Fruit fly (Drosophila melanogaster): ENCODE data around the gene CG15747.
A peak's percentile ranks its signal among the peaks of the same experiment; 100 is the strongest.

The CG15747 gene

dm6 chrX:13310764-13311163 lies 27.4 kb upstream of the CG15747 start (continued):
- no peak for TF ChIP-seq Dref (GFP tag; IDR thresholded peaks at IDR 0.05)
- no peak for TF ChIP-seq CG4424 (GFP tag; optimal IDR thresholded peaks at IDR 0.05)
- no peak for TF ChIP-seq Optix (GFP tag; IDR thresholded peaks at IDR 0.05)
- no peak for TF ChIP-seq CG17612 (GFP tag; IDR thresholded peaks at IDR 0.05)
- peak; percentile 63 for TF ChIP-seq lab (GFP tag; optimal IDR thresholded peaks at IDR 0.05)
- TF ChIP-seq CG7271 (tag; optimal IDR thresholded peaks at IDR 0.05): no peak
- no peak for TF ChIP-seq Bdp1 (GFP tag; optimal IDR thresholded peaks at IDR 0.05)
- no peak for TF ChIP-seq Hsf (GFP tag; optimal IDR thresholded peaks at IDR 0.05)
- TF ChIP-seq insv (GFP tag; optimal IDR thresholded peaks at IDR 0.05): no peak
- no peak for TF ChIP-seq so (GFP tag; IDR thresholded peaks at IDR 0.05)
- TF ChIP-seq kni (GFP tag; optimal IDR thresholded peaks at IDR 0.05): no peak
- no peak for TF ChIP-seq luna (GFP tag; optimal IDR thresholded peaks at IDR 0.05)
- TF ChIP-seq CG9609 (GFP tag; optimal IDR thresholded peaks at IDR 0.05): no peak
- TF ChIP-seq GATAe (GFP tag; conservative IDR thresholded peaks at IDR 0.05): peak; percentile 84
- no peak for TF ChIP-seq gce (GFP tag; IDR thresholded peaks at IDR 0.05)
- no peak for TF ChIP-seq CG31388 (GFP tag; optimal IDR thresholded peaks at IDR 0.05)
- TF ChIP-seq sc (optimal IDR thresholded peaks at IDR 0.05): no peak
- no peak for TF ChIP-seq sc (GFP tag; optimal IDR thresholded peaks at IDR 0.05)
- 0 out of 3 replicates have a peak, but pooled peaks have one; percentile 40 for TF ChIP-seq ci (GFP tag; IDR thresholded peaks at IDR 0.05)
- peak; percentile 12 for TF ChIP-seq CG17359 (tag; optimal IDR thresholded peaks at IDR 0.05)
- peak; percentile 17 for TF ChIP-seq Hey (tag; optimal IDR thresholded peaks at IDR 0.05)
- no peak for TF ChIP-seq Mes4 (GFP tag; optimal IDR thresholded peaks at IDR 0.05)
- TF ChIP-seq Lhr (GFP tag; optimal IDR thresholded peaks at IDR 0.05): no peak
- TF ChIP-seq ase (GFP tag; IDR thresholded peaks at IDR 0.05): no peak
- TF ChIP-seq CG15696 (tag; optimal IDR thresholded peaks at IDR 0.05): no peak
- TF ChIP-seq Abd-B (GFP tag; optimal IDR thresholded peaks at IDR 0.05): no peak
- TF ChIP-seq Hr3 (GFP tag; optimal IDR thresholded peaks at IDR 0.05): no peak
- no peak for TF ChIP-seq CG30431 (GFP tag; optimal IDR thresholded peaks at IDR 0.05)
- no peak for TF ChIP-seq twi (tag; optimal IDR thresholded peaks at IDR 0.05)
- TF ChIP-seq CG13894 (tag; optimal IDR thresholded peaks at IDR 0.05): peak; percentile 56
- TF ChIP-seq CG7372 (GFP tag; IDR thresholded peaks at IDR 0.05): no peak
- no peak for TF ChIP-seq nerfin-2 (GFP tag; IDR thresholded peaks at IDR 0.05; ENCODE audit: partially characterized antibody)
- TF ChIP-seq CG12942 (GFP tag; optimal IDR thresholded peaks at IDR 0.05): no peak
- no peak for TF ChIP-seq jigr1 (GFP tag; IDR thresholded peaks at IDR 0.05)
- no peak for TF ChIP-seq slp2 (GFP tag; optimal IDR thresholded peaks at IDR 0.05)
- no peak for TF ChIP-seq Fer3 (tag; optimal IDR thresholded peaks at IDR 0.05)
- no peak for TF ChIP-seq H2.0 (GFP tag; IDR thresholded peaks at IDR 0.05)
- TF ChIP-seq Hr51 (GFP tag; optimal IDR thresholded peaks at IDR 0.05): no peak
- TF ChIP-seq CG18599 (GFP tag; optimal IDR thresholded peaks at IDR 0.05): peak; percentile 35
- TF ChIP-seq nerfin-1 (tag; optimal IDR thresholded peaks at IDR 0.05): no peak
- no peak for TF ChIP-seq CG9817 (tag; optimal IDR thresholded peaks at IDR 0.05)
- no peak for TF ChIP-seq nom (GFP tag; optimal IDR thresholded peaks at IDR 0.05)
- no peak for TF ChIP-seq CG8388 (GFP tag; optimal IDR thresholded peaks at IDR 0.05)
- TF ChIP-seq B-H1 (GFP tag; IDR thresholded peaks at IDR 0.05): no peak
- TF ChIP-seq mam (GFP tag; optimal IDR thresholded peaks at IDR 0.05): no peak
- no peak for TF ChIP-seq BtbVII (GFP tag; optimal IDR thresholded peaks at IDR 0.05)
- no peak for TF ChIP-seq CG8765 (GFP tag; IDR thresholded peaks at IDR 0.05)
- no peak for TF ChIP-seq CG13123 (GFP tag; optimal IDR thresholded peaks at IDR 0.05)
- peak; percentile 24 for TF ChIP-seq abd-A (tag; optimal IDR thresholded peaks at IDR 0.05)
- no peak for TF ChIP-seq CG8924 (tag; optimal IDR thresholded peaks at IDR 0.05)
- TF ChIP-seq CG6689 (GFP tag; IDR thresholded peaks at IDR 0.05): no peak
- TF ChIP-seq org-1 (GFP tag; optimal IDR thresholded peaks at IDR 0.05): no peak
